Worm (Caenorhabditis elegans) whole organism, mixed stage, embryonic: ENCODE measurements around the gene C54F6.3.

Source experiments
- ces-1 ChIP-seq: fragments of 150-350 bp; optimal IDR thresholded peaks from 2 replicates; lab custom pipeline; 2014; ENCODE audit warnings: missing biosample characterization, missing genetic modification reagents, missing genetic modification characterization
- elt-1 ChIP-seq: sonication (generic microtip); optimal IDR thresholded peaks from 2 replicates; lab custom pipeline; 2017; ENCODE audit warnings: missing genetic modification characterization, mild to moderate bottlenecking, missing compliant biosample characterization, antibody characterized with exemption, moderate library complexity, borderline replicate concordance; ENCODE audit not compliant: insufficient read depth
- lin-13 ChIP-seq: fragments of 150-350 bp; optimal IDR thresholded peaks from 2 replicates; lab custom pipeline; 2014; ENCODE audit warnings: missing biosample characterization, missing genetic modification characterization
- lsy-2 ChIP-seq: fragments of 150-350 bp; optimal IDR thresholded peaks from 2 replicates; lab custom pipeline; 2014; ENCODE audit warnings: missing biosample characterization, missing genetic modification characterization
- nhr-12 ChIP-seq: fragments of 150-350 bp; optimal IDR thresholded peaks from 2 replicates; lab custom pipeline; 2014; ENCODE audit warnings: missing biosample characterization, missing genetic modification characterization
- nhr-28 ChIP-seq: fragments of 150-350 bp; optimal IDR thresholded peaks from 2 replicates; lab custom pipeline; 2014; ENCODE audit warnings: missing biosample characterization, missing genetic modification characterization
- snpc-4 ChIP-seq: fragments of 150-350 bp; optimal IDR thresholded peaks from 2 replicates; lab custom pipeline; 2014; ENCODE audit warnings: missing biosample characterization, missing genetic modification characterization

- TF ChIP-seq ces-1 (GFP tag; lab: Kevin White, UChicago) (no peak), nhr-28 (tag; lab: Kevin White, UChicago) (no peak), lin-13 (tag; lab: Kevin White, UChicago) (no peak), lsy-2 (no peak), snpc-4 (tag; lab: Kevin White, UChicago) (no peak), nhr-12 (no peak), elt-1 (tag; lab: Kevin White, UChicago) (no peak)
Observed at ce11 chrV:7508566-7509044, 24.4 kb upstream of the C54F6.3 start, which contains the start of the genes str-31 and nhr-172.
